Worm (Caenorhabditis elegans) whole organism, mixed stage, embryonic: ENCODE data around the gene Y39A1A.27.

ENCODE experiments used
- elt-3 ChIP-seq: fragments of 150-350 bp; optimal IDR thresholded peaks from 2 replicates; lab custom pipeline; 2014; ENCODE audit warnings: missing biosample characterization, missing genetic modification characterization
- hlh-1 ChIP-seq: fragments of 150-350 bp; optimal IDR thresholded peaks from 2 replicates; lab custom pipeline; 2014; ENCODE audit warnings: missing biosample characterization, missing genetic modification reagents, missing genetic modification characterization
- lsy-2 ChIP-seq: fragments of 150-350 bp; optimal IDR thresholded peaks from 2 replicates; lab custom pipeline; 2014; ENCODE audit warnings: missing biosample characterization, missing genetic modification characterization
- mep-1 ChIP-seq: fragments of 150-350 bp; optimal IDR thresholded peaks from 2 replicates; lab custom pipeline; 2017; ENCODE audit warnings: missing biosample characterization, missing genetic modification reagents, missing genetic modification characterization, inconsistent platforms
- nhr-12 ChIP-seq: fragments of 150-350 bp; optimal IDR thresholded peaks from 2 replicates; lab custom pipeline; 2014; ENCODE audit warnings: missing biosample characterization, missing genetic modification characterization
- nhr-237 ChIP-seq: fragments of 150-350 bp; optimal IDR thresholded peaks from 2 replicates; lab custom pipeline; 2014; ENCODE audit warnings: missing biosample characterization, missing genetic modification characterization
- nhr-28 ChIP-seq: fragments of 150-350 bp; optimal IDR thresholded peaks from 2 replicates; lab custom pipeline; 2014; ENCODE audit warnings: missing biosample characterization, missing genetic modification characterization
- nhr-76 ChIP-seq: sonication (generic microtip); optimal IDR thresholded peaks from 2 replicates; lab custom pipeline; 2017; ENCODE audit warnings: missing biosample characterization, missing genetic modification characterization
- pha-4 ChIP-seq: fragments of 150-350 bp; optimal IDR thresholded peaks from 2 replicates; lab custom pipeline; 2018; ENCODE audit warnings: missing biosample characterization, missing genetic modification reagents, missing genetic modification characterization
- snpc-4 ChIP-seq: fragments of 150-350 bp; optimal IDR thresholded peaks from 2 replicates; lab custom pipeline; 2014; ENCODE audit warnings: missing biosample characterization, missing genetic modification characterization
- unc-39 ChIP-seq: fragments of 150-350 bp; optimal IDR thresholded peaks from 2 replicates; lab custom pipeline; 2014; ENCODE audit warnings: missing biosample characterization, missing genetic modification characterization
- unc-62 ChIP-seq: fragments of 150-350 bp; optimal IDR thresholded peaks from 2 replicates; lab custom pipeline; 2014; ENCODE audit warnings: missing biosample characterization, missing genetic modification reagents, missing genetic modification characterization
- zip-8 ChIP-seq: fragments of 150-350 bp; optimal IDR thresholded peaks from 2 replicates; lab custom pipeline; 2014; ENCODE audit warnings: missing biosample characterization, missing genetic modification characterization
- ztf-11 ChIP-seq: fragments of 150-350 bp; optimal IDR thresholded peaks from 2 replicates; lab custom pipeline; 2014; ENCODE audit warnings: missing biosample characterization, missing genetic modification characterization

DNA sequence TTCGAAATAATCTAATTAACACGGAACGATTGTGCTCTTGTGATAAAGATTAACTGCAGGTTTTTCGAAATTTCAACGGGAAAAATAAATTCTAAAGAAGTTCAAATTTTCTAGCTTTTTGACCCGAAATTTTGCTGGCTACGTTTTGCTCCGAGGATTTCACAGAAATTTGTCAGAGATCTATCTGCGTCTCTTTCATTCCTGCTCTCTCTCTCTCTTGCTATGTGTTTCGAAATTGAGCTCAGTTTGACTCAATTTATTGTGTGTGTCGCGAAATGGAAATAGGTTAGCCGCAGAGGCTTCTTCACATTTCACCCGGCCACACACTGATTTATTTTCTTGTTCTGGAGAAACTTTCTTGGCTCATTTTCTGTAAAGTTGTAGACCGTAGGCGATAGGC lies 18.9 kb downstream of the Y39A1A.27 start:
- no peak for TF ChIP-seq elt-3 (tag; lab: Kevin White, UChicago)
- no peak for TF ChIP-seq pha-4 (tag; lab: Kevin White, UChicago)
- TF ChIP-seq nhr-76 = no peak
- TF ChIP-seq unc-62 (GFP tag; lab: Kevin White, UChicago) = no peak
- no peak for TF ChIP-seq snpc-4
- no peak for TF ChIP-seq unc-39 (tag; lab: Kevin White, UChicago)
- TF ChIP-seq zip-8 (tag; lab: Kevin White, UChicago) = no peak
- no peak for TF ChIP-seq mep-1 (tag; lab: Kevin White, UChicago)
- TF ChIP-seq nhr-12 (tag; lab: Kevin White, UChicago) = no peak
- no peak for TF ChIP-seq ztf-11 (tag; lab: Kevin White, UChicago)
- TF ChIP-seq lsy-2 (tag; lab: Kevin White, UChicago) = no peak
- no peak for TF ChIP-seq nhr-28
- no peak for TF ChIP-seq nhr-237 (tag; lab: Kevin White, UChicago)
- no peak for TF ChIP-seq hlh-1
